Worm (Caenorhabditis elegans) whole organism, midembryonic: ENCODE measurements around the gene M03F8.1.

Source experiments
- T22C8.4 ChIP-seq: fragments of 200-800 bp; sonication (Bioruptor generic); IDR thresholded peaks from 2 replicates; pipeline ENCODE4 v1.3.6; 2022; ENCODE audit warnings: missing genetic modification characterization, missing compliant biosample characterization
- cog-1 ChIP-seq: sonication (generic microtip); optimal IDR thresholded peaks from 2 replicates; lab custom pipeline; 2016; ENCODE audit warnings: missing genetic modification characterization, missing compliant biosample characterization
- flt-1 ChIP-seq: fragments of 200-800 bp; sonication (Bioruptor generic); IDR thresholded peaks from 2 replicates; pipeline ENCODE4 v1.3.6; 2022; ENCODE audit warnings: missing genetic modification characterization, missing compliant biosample characterization
- klf-2 ChIP-seq: fragments of 200-800 bp; sonication (Bioruptor generic); conservative IDR thresholded peaks from 2 replicates; pipeline ENCODE4 v1.3.6; 2022; ENCODE audit warnings: missing genetic modification reagents, missing genetic modification characterization, missing compliant biosample characterization
- med-1 ChIP-seq: sonication (generic microtip); optimal IDR thresholded peaks from 2 replicates; lab custom pipeline; 2017; ENCODE audit warnings: missing genetic modification characterization, mild to moderate bottlenecking, missing compliant biosample characterization, antibody characterized with exemption, missing genetic modification reagents; ENCODE audit not compliant: insufficient read depth
- ref-1 ChIP-seq: fragments of 200-800 bp; sonication (Bioruptor generic); conservative IDR thresholded peaks from 2 replicates; pipeline ENCODE4 v1.3.6; 2022; ENCODE audit warnings: missing genetic modification reagents, missing genetic modification characterization, missing compliant biosample characterization
- tab-1 ChIP-seq: fragments of 200-800 bp; sonication (Bioruptor generic); IDR thresholded peaks from 2 replicates; pipeline ENCODE4 v1.3.6; 2022; ENCODE audit warnings: missing genetic modification characterization, missing compliant biosample characterization
- ztf-23 ChIP-seq: fragments of 200-800 bp; sonication (Bioruptor generic); IDR thresholded peaks from 2 replicates; pipeline ENCODE4 v1.3.6; 2022; ENCODE audit warnings: missing genetic modification reagents, missing genetic modification characterization, missing compliant biosample characterization
- ztf-29 ChIP-seq: fragments of 200-800 bp; sonication (Bioruptor generic); IDR thresholded peaks from 2 replicates; pipeline ENCODE4 v1.3.6; 2022; ENCODE audit warnings: missing genetic modification reagents, missing genetic modification characterization, missing compliant biosample characterization

M03F8.1 gene

ce11 chrV:5983380-5983779 is 32.1 kb downstream of the M03F8.1 start, which contains the start of gene dhs-16:
dhs-16 (plus strand) TSS chrV:5983745.
- TF ChIP-seq ztf-23, result no peak
- no peak for TF ChIP-seq ztf-29 (GFP tag; lab: Robert Waterston, UW)
- TF ChIP-seq klf-2, result no peak
- TF ChIP-seq med-1 (GFP tag; lab: Kevin White, UChicago), result no peak
- no peak for TF ChIP-seq tab-1 (GFP tag; lab: Robert Waterston, UW)
- no peak for TF ChIP-seq flt-1
- TF ChIP-seq ref-1 (GFP tag; lab: Robert Waterston, UW), result no peak
- no peak for TF ChIP-seq cog-1
- TF ChIP-seq T22C8.4, result no peak

DNA sequence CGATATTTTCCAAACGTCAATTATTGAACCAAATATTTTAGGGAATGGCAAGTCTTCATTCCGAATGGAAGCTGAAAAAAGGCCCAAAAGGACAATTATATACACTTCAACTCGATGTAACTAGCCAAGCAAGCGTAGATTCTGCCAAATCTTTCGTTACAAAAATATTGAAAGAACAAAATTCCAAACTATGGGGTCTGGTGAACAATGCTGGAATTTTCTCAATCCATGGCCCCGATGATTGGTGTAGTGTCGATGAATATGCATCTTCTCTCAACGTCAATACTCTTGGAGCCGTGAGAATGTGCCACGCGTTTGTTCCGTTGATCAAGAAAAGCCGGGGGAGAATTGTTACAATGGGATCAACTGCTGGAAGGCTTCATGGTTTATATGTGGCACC is 33.0 kb downstream of the M03F8.1 start:
- TF ChIP-seq T22C8.4, result no peak
- no peak for TF ChIP-seq tab-1 (GFP tag; lab: Robert Waterston, UW)
- no peak for TF ChIP-seq ref-1 (GFP tag; lab: Robert Waterston, UW)
- no peak for TF ChIP-seq cog-1
- no peak for TF ChIP-seq flt-1
- no peak for TF ChIP-seq klf-2
- no peak for TF ChIP-seq med-1 (GFP tag; lab: Kevin White, UChicago)
- TF ChIP-seq ztf-23, result no peak
- no peak for TF ChIP-seq ztf-29 (GFP tag; lab: Robert Waterston, UW)

DNA sequence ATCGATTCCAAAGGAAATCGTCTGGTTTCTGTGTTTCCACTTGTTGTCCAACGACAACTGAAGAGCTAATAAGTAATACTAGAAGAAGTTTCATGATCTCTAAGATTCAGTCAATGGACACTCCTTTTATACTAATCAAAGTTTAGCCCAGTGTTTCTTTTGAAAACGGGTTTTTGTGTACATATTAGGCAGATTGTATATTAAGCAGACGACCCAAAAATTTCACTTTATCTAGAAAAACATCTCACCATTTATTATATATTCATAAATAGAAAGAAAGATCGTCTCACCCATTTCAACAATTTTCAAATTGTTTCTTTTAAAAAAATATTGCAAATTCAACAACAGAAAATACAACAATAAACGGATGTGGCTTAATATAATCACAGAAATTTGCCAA is 35.5 kb downstream of the M03F8.1 start, which contains the start of gene C10F3.7:
TSS of gene C10F3.7 (minus strand) at position 101 of the 400 bp plus-strand sequence.
- TF ChIP-seq flt-1 (no peak), ztf-29 (GFP tag; lab: Robert Waterston, UW) (no peak), klf-2 (no peak), T22C8.4 (no peak), cog-1 (no peak), tab-1 (GFP tag; lab: Robert Waterston, UW) (no peak), med-1 (GFP tag; lab: Kevin White, UChicago) (no peak), ref-1 (GFP tag; lab: Robert Waterston, UW) (no peak), ztf-23 (no peak)

ce11 chrV:5990383-5990782 is 39.1 kb downstream of the M03F8.1 start, which contains the start of gene fut-8:
fut-8 (minus strand) TSS chrV:5990483.
- TF ChIP-seq ztf-29 (GFP tag; lab: Robert Waterston, UW), result no peak
- TF ChIP-seq med-1 (GFP tag; lab: Kevin White, UChicago), result no peak
- TF ChIP-seq ref-1 (GFP tag; lab: Robert Waterston, UW), result no peak
- TF ChIP-seq cog-1, result no peak
- TF ChIP-seq T22C8.4, result no peak
- TF ChIP-seq tab-1 (GFP tag; lab: Robert Waterston, UW), result no peak
- TF ChIP-seq klf-2, result no peak
- TF ChIP-seq ztf-23, result no peak
- no peak for TF ChIP-seq flt-1

DNA sequence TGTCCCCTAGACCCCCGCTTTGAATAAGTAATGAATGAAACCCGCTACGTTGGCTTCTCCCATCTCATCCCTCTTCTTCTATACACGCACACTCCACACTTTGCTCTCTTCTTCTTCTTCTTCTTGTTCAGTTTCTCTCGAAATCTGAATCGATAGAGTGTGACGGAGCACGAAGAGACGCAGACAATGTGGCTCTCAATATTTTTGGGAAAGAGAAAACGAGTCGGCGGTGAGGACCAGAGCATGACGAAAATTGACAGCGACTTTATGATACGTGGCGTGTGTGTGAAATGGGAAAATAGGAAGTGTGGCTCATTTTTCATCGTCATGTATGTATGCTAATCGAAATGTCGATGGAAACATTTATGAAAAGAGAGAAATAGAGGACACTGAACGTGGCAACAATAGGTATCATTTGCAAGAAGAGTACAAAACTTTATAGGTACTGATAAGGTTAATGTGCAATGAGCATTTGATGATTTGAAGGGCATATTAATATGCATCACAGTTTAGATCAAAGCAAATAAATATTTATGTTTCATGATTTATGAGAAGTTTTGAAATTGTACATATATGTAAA is 40.3 kb downstream of the M03F8.1 start:
- peak; percentile 60 for TF ChIP-seq cog-1
- no peak for TF ChIP-seq ref-1 (GFP tag; lab: Robert Waterston, UW)
- no peak for TF ChIP-seq ztf-23
- no peak for TF ChIP-seq tab-1 (GFP tag; lab: Robert Waterston, UW)
- TF ChIP-seq ztf-29 (GFP tag; lab: Robert Waterston, UW), result no peak
- no peak for TF ChIP-seq T22C8.4

- TF ChIP-seq ref-1 (GFP tag; lab: Robert Waterston, UW) (no peak), cog-1 (no peak), flt-1 (no peak), klf-2 (no peak), ztf-29 (GFP tag; lab: Robert Waterston, UW) (no peak), ztf-23 (no peak), med-1 (GFP tag; lab: Kevin White, UChicago) (no peak), T22C8.4 (no peak), tab-1 (GFP tag; lab: Robert Waterston, UW) (no peak)
Observed at ce11 chrV:5995598-5995997, 44.4 kb downstream of the M03F8.1 start.

DNA sequence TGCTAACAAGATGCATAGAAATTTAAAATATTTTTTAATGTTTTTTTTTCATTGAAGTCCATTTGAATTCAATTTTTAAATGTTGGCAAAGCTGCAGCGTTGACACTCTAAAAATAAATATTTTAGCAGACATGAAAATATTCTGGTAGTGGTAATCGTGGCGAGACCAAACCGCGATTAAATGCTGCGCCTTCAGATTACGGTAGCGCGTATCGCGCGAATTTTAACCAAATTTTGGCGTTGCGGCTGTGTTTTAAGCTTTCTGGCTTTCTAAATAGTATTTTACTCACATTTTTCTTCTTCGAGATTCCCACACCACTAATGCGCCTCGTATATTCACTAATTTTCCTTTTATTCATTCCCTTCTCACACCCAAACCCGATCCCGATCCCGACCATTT is 44.9 kb downstream of the M03F8.1 start, which contains the start of gene cpg-4:
TSS of gene cpg-4 (plus strand) at position 303 of the 400 bp plus-strand sequence.
- TF ChIP-seq ztf-23, result no peak
- TF ChIP-seq tab-1 (GFP tag; lab: Robert Waterston, UW), result no peak
- TF ChIP-seq flt-1, result no peak
- no peak for TF ChIP-seq ref-1 (GFP tag; lab: Robert Waterston, UW)
- no peak for TF ChIP-seq med-1 (GFP tag; lab: Kevin White, UChicago)
- no peak for TF ChIP-seq cog-1
- TF ChIP-seq ztf-29 (GFP tag; lab: Robert Waterston, UW), result no peak
- no peak for TF ChIP-seq klf-2
- TF ChIP-seq T22C8.4, result no peak

DNA sequence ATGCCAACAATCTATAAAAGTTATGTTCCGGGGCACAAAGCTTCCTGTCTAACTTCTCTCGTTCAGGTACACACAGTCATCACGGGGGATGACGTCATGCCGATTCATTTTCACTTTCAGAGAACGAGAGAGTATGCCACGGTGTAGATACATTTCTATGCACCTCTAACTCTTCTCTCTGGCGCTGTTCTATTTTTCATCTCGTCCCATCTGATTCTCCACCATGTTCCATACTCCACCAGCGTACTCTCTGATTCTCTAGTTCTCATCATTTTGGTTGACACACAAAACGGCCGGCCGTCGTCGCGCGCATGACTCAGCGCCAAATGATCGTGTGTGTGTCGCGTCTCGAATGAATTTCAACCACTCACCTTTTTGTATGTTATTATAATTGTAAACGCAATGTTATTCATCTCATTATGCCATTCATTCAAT is 49.2 kb downstream of the M03F8.1 start:
- TF ChIP-seq cog-1 (peak; percentile 88), flt-1 (no peak)

- TF ChIP-seq T22C8.4, result no peak
- no peak for TF ChIP-seq ztf-23
- TF ChIP-seq klf-2, result no peak
- no peak for TF ChIP-seq ztf-29 (GFP tag; lab: Robert Waterston, UW)
- no peak for TF ChIP-seq cog-1
- TF ChIP-seq med-1 (GFP tag; lab: Kevin White, UChicago), result no peak
- TF ChIP-seq tab-1 (GFP tag; lab: Robert Waterston, UW), result no peak
Observed at ce11 chrV:6003301-6003700, 52.1 kb downstream of the M03F8.1 start, which contains the start of gene fos-1. fos-1 (plus strand) TSS chrV:6003601.
